Fruit fly (Drosophila melanogaster): ENCODE results near the gene GckIII.

GckIII gene

DNA sequence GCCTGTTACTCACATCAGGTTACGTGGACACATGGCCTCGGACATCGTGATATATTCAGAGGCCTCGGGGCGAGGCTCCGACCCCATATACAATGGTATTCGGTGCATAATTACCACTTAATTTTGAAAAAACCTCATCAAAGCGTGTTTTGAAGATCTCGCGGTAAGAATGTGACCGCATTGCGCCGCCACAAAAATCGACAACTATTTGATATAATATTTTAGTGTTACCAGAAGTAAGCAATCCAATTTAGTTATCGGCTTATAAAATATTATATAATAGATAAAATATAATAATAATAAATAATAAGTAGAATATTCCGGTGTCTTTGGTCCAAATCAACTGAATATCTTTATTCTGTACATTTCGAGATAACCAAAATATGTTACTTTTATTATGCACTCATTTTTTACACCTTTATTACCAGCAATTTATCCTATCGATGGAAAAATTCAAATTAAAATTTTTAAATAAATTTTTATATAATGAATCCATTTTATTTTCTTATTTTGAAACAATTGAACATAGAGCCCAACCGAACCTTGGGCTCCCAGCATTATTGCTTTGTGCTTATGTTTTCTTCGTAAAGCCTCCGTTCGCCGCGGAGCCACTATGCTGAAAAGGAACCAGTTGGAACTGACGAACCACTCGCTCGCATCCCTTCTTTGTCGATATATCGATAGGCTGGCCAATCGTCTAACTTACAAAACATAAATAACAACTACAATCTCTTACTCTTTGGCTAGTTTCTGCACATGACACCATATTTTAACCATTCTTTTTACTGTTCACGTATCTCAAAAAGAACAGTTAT lies 45.1 kb upstream of the GckIII start, which contains the start of the genes CG18213 and Trm7-32 (continued):
- no peak for TF ChIP-seq jing (GFP tag; optimal IDR thresholded peaks at IDR 0.05)
- TF ChIP-seq pzg (GFP tag; optimal IDR thresholded peaks at IDR 0.05): peak; percentile 65
- TF ChIP-seq CG5245 (GFP tag; optimal IDR thresholded peaks at IDR 0.05): no peak
- no peak for TF ChIP-seq exex (tag; optimal IDR thresholded peaks at IDR 0.05)
- TF ChIP-seq CG9727 (GFP tag; optimal IDR thresholded peaks at IDR 0.05): no peak
- no peak for TF ChIP-seq CG16779 (GFP tag; IDR thresholded peaks at IDR 0.05)
- no peak for TF ChIP-seq GATAe (GFP tag; conservative IDR thresholded peaks at IDR 0.05)
- peak; percentile 18 for TF ChIP-seq CG10979 (tag; optimal IDR thresholded peaks at IDR 0.05)
- TF ChIP-seq B-H1 (GFP tag; IDR thresholded peaks at IDR 0.05): no peak
- TF ChIP-seq ems (GFP tag; optimal IDR thresholded peaks at IDR 0.05): peak; percentile 12
- peak; percentile 99 for TF ChIP-seq CG15514 (GFP tag; optimal IDR thresholded peaks at IDR 0.05)
- no peak for TF ChIP-seq C15 (GFP tag; IDR thresholded peaks at IDR 0.05)
- no peak for TF ChIP-seq pum (GFP tag; optimal IDR thresholded peaks at IDR 0.05)
- no peak for TF ChIP-seq vfl (GFP tag; optimal IDR thresholded peaks at IDR 0.05)
- no peak for TF ChIP-seq Lpt (GFP tag; optimal IDR thresholded peaks at IDR 0.05)
- peak; percentile 5 for TF ChIP-seq HLH54F (GFP tag; optimal IDR thresholded peaks at IDR 0.05)
- peak; percentile 18; the same call in 1 of the 2 replicates for TF ChIP-seq Xrp1 (GFP tag; IDR thresholded peaks at IDR 0.05)
- no peak for TF ChIP-seq CG33557 (GFP tag; optimal IDR thresholded peaks at IDR 0.05)
- TF ChIP-seq stwl (tag; optimal IDR thresholded peaks at IDR 0.05): peak; percentile 17
- no peak for TF ChIP-seq Hsf (GFP tag; optimal IDR thresholded peaks at IDR 0.05)
- no peak for TF ChIP-seq al (GFP tag; IDR thresholded peaks at IDR 0.05)
- TF ChIP-seq BEAF-32 (GFP tag; optimal IDR thresholded peaks at IDR 0.05): peak; percentile 78
- no peak for TF ChIP-seq sc (optimal IDR thresholded peaks at IDR 0.05)
- TF ChIP-seq sc (GFP tag; optimal IDR thresholded peaks at IDR 0.05): no peak
- TF ChIP-seq ATbp (GFP tag; optimal IDR thresholded peaks at IDR 0.05): no peak
- TF ChIP-seq Abd-B (GFP tag; optimal IDR thresholded peaks at IDR 0.05): no peak
- TF ChIP-seq CG8765 (GFP tag; IDR thresholded peaks at IDR 0.05): no peak
- TF ChIP-seq z (GFP tag; IDR thresholded peaks at IDR 0.05): no peak
- TF ChIP-seq CG11504 (tag; optimal IDR thresholded peaks at IDR 0.05): no peak
- no peak for TF ChIP-seq CG2202 (tag; optimal IDR thresholded peaks at IDR 0.05)
- TF ChIP-seq CG6272 (GFP tag; IDR thresholded peaks at IDR 0.05): no peak
- peak; percentile 89 for TF ChIP-seq bbx (GFP tag; IDR thresholded peaks at IDR 0.05; ENCODE audit: partially characterized antibody)
- no peak for TF ChIP-seq CG2199 (GFP tag; IDR thresholded peaks at IDR 0.05)
- no peak for TF ChIP-seq CG2712 (tag; optimal IDR thresholded peaks at IDR 0.05)
- no peak for TF ChIP-seq Hr78 (GFP tag; optimal IDR thresholded peaks at IDR 0.05)
- no peak for TF ChIP-seq CG32532 (GFP tag; IDR thresholded peaks at IDR 0.05)
- TF ChIP-seq CG15073 (GFP tag; optimal IDR thresholded peaks at IDR 0.05): no peak
- no peak for TF ChIP-seq NK7.1 (GFP tag; optimal IDR thresholded peaks at IDR 0.05)
- TF ChIP-seq fd102C (GFP tag; optimal IDR thresholded peaks at IDR 0.05): no peak
- no peak for TF ChIP-seq Hmx (GFP tag; optimal IDR thresholded peaks at IDR 0.05)
- no peak for TF ChIP-seq Ssrp (tag; optimal IDR thresholded peaks at IDR 0.05)
- no peak for TF ChIP-seq Hr51 (GFP tag; optimal IDR thresholded peaks at IDR 0.05)
- peak; percentile 80 for TF ChIP-seq mld (GFP tag; IDR thresholded peaks at IDR 0.05; ENCODE audit: partially characterized antibody)
- peak; percentile 32 for TF ChIP-seq lilli (GFP tag; optimal IDR thresholded peaks at IDR 0.05)
- peak; percentile 18 for TF ChIP-seq CG13624 (GFP tag; optimal IDR thresholded peaks at IDR 0.05)
- TF ChIP-seq dimm (GFP tag; IDR thresholded peaks at IDR 0.05): no peak
- TF ChIP-seq ssp (GFP tag; IDR thresholded peaks at IDR 0.05): no peak
- no peak for TF ChIP-seq chif (GFP tag; optimal IDR thresholded peaks at IDR 0.05)
- peak; percentile 18 for TF ChIP-seq tin (GFP tag; optimal IDR thresholded peaks at IDR 0.05)
- TF ChIP-seq Tbp (GFP tag; optimal IDR thresholded peaks at IDR 0.05): no peak
